Fruit fly (Drosophila melanogaster) whole organism, prepupa: ENCODE measurements around the gene Or71a.

Source experiments
- Blimp-1 ChIP-seq: fragments of 200-800 bp; sonication (Bioruptor generic); optimal IDR thresholded peaks from 3 replicates; lab custom pipeline; 2017; ENCODE audit warnings: missing biosample characterization, missing genetic modification characterization, mild to moderate bottlenecking, moderate library complexity, missing genetic modification reagents
- CG10631 ChIP-seq: fragments of 200-800 bp; sonication (Bioruptor generic); optimal IDR thresholded peaks from 2 replicates; lab custom pipeline; 2016; ENCODE audit warnings: missing biosample characterization, missing genetic modification characterization
- CG10669 ChIP-seq: fragments of 200-800 bp; sonication (Bioruptor generic); optimal IDR thresholded peaks from 3 replicates; lab custom pipeline; 2018; ENCODE audit warnings: missing biosample characterization, mild to moderate bottlenecking, missing genetic modification characterization, moderate library complexity
- CG11294 ChIP-seq: fragments of 200-800 bp; sonication (Bioruptor generic); IDR thresholded peaks from 2 replicates; pipeline ENCODE4 v1.3.6; 2022; ENCODE audit warnings: missing biosample characterization, missing genetic modification characterization
- CG11762 ChIP-seq: fragments of 200-800 bp; sonication (Bioruptor generic); optimal IDR thresholded peaks from 3 replicates; lab custom pipeline; 2016; ENCODE audit warnings: missing biosample characterization, missing genetic modification characterization; ENCODE audit not compliant: insufficient read depth
- CG15336 ChIP-seq: fragments of 200-800 bp; sonication (Bioruptor generic); IDR thresholded peaks from 2 replicates; pipeline ENCODE4 v1.3.6; 2022; ENCODE audit warnings: missing biosample characterization, missing genetic modification characterization
- CG16779 ChIP-seq: fragments of 200-800 bp; sonication (Bioruptor generic); optimal IDR thresholded peaks from 3 replicates; lab custom pipeline; 2017; ENCODE audit warnings: missing biosample characterization, mild to moderate bottlenecking, missing genetic modification characterization
- CG3032 ChIP-seq: fragments of 200-800 bp; optimal IDR thresholded peaks from 2 replicates; lab custom pipeline; 2019; ENCODE audit warnings: missing biosample characterization, mild to moderate bottlenecking, missing genetic modification characterization, moderate library complexity
- CG32006 ChIP-seq: fragments of 200-800 bp; sonication (Bioruptor generic); optimal IDR thresholded peaks from 3 replicates; lab custom pipeline; 2017; ENCODE audit warnings: missing biosample characterization, mild to moderate bottlenecking, missing genetic modification characterization
- CG34406 ChIP-seq: fragments of 200-800 bp; sonication (Bioruptor generic); optimal IDR thresholded peaks from 3 replicates; lab custom pipeline; 2016; ENCODE audit warnings: missing biosample characterization, missing genetic modification characterization
- CG3919 ChIP-seq: fragments of 200-800 bp; sonication (Bioruptor generic); optimal IDR thresholded peaks from 3 replicates; lab custom pipeline; 2016; ENCODE audit warnings: missing biosample characterization, missing genetic modification characterization
- CG4318 ChIP-seq: fragments of 200-800 bp; sonication (Bioruptor generic); optimal IDR thresholded peaks from 3 replicates; lab custom pipeline; 2017; ENCODE audit warnings: missing biosample characterization, mild to moderate bottlenecking, missing genetic modification characterization
- CG6163 ChIP-seq: fragments of 200-800 bp; sonication (Bioruptor generic); IDR thresholded peaks from 3 replicates; pipeline ENCODE4 v1.3.6; 2022; ENCODE audit warnings: missing biosample characterization, missing genetic modification characterization
- CG6808 ChIP-seq: fragments of 200-800 bp; sonication (Bioruptor generic); optimal IDR thresholded peaks from 3 replicates; lab custom pipeline; 2017; ENCODE audit warnings: missing biosample characterization, missing genetic modification characterization, mild to moderate bottlenecking, moderate library complexity, missing genetic modification reagents
- CG6854 ChIP-seq: fragments of 200-800 bp; sonication (Bioruptor generic); optimal IDR thresholded peaks from 2 replicates; lab custom pipeline; 2017; ENCODE audit warnings: missing biosample characterization, mild to moderate bottlenecking, missing genetic modification characterization
- CG8119 ChIP-seq: fragments of 200-800 bp; sonication (Bioruptor generic); IDR thresholded peaks from 3 replicates; pipeline ENCODE4 v1.3.6; 2022; ENCODE audit warnings: missing biosample characterization, missing genetic modification characterization
- CG8319 ChIP-seq: fragments of 200-800 bp; sonication (Bioruptor generic); optimal IDR thresholded peaks from 3 replicates; lab custom pipeline; 2016; ENCODE audit warnings: missing biosample characterization, missing genetic modification characterization
- CG8632 ChIP-seq: fragments of 200-800 bp; sonication (Bioruptor generic); optimal IDR thresholded peaks from 3 replicates; lab custom pipeline; 2016; ENCODE audit warnings: missing biosample characterization, missing genetic modification characterization
- CG9139 ChIP-seq: fragments of 200-800 bp; sonication (Bioruptor generic); optimal IDR thresholded peaks from 3 replicates; lab custom pipeline; 2017; ENCODE audit warnings: missing biosample characterization, mild to moderate bottlenecking, missing genetic modification characterization
- Eip75B ChIP-seq: fragments of 200-800 bp; sonication (Bioruptor generic); optimal IDR thresholded peaks from 3 replicates; lab custom pipeline; 2016; ENCODE audit warnings: missing biosample characterization, missing genetic modification characterization
- Eip78C ChIP-seq: fragments of 200-800 bp; sonication (Bioruptor generic); peaks from one replicate; lab custom pipeline; 2016; ENCODE audit warnings: missing biosample characterization, missing genetic modification characterization
- Eip93F ChIP-seq: fragments of 200-800 bp; sonication (Bioruptor generic); optimal IDR thresholded peaks from 2 replicates; lab custom pipeline; 2016; ENCODE audit warnings: missing biosample characterization, mild to moderate bottlenecking, missing genetic modification characterization
- Ets21C ChIP-seq: fragments of 200-800 bp; sonication (Bioruptor generic); optimal IDR thresholded peaks from 3 replicates; lab custom pipeline; 2016; ENCODE audit warnings: missing biosample characterization, missing genetic modification characterization
- Gug ChIP-seq: fragments of 200-800 bp; sonication (Bioruptor generic); IDR thresholded peaks from 2 replicates; pipeline ENCODE4 v1.3.6; 2022; ENCODE audit warnings: missing biosample characterization, missing genetic modification characterization
- Hr38 ChIP-seq: sonication (Bioruptor generic); optimal IDR thresholded peaks from 2 replicates; lab custom pipeline; 2016; ENCODE audit warnings: missing biosample characterization, missing genetic modification characterization
- Hr4 ChIP-seq: fragments of 200-800 bp; sonication (Bioruptor generic); optimal IDR thresholded peaks from 3 replicates; lab custom pipeline; 2016; ENCODE audit warnings: missing biosample characterization, missing genetic modification characterization
- Lpt ChIP-seq: fragments of 200-800 bp; sonication (Bioruptor generic); optimal IDR thresholded peaks from 3 replicates; lab custom pipeline; 2016; ENCODE audit warnings: missing biosample characterization, missing genetic modification characterization
- Met ChIP-seq: fragments of 200-800 bp; sonication (Bioruptor generic); optimal IDR thresholded peaks from 3 replicates; lab custom pipeline; 2016; ENCODE audit warnings: missing biosample characterization, missing genetic modification characterization
- OdsH ChIP-seq: fragments of 200-800 bp; sonication (Bioruptor generic); optimal IDR thresholded peaks from 3 replicates; lab custom pipeline; 2016; ENCODE audit warnings: missing biosample characterization, missing genetic modification characterization
- Smox ChIP-seq: fragments of 200-800 bp; sonication (Bioruptor generic); optimal IDR thresholded peaks from 3 replicates; lab custom pipeline; 2016; ENCODE audit warnings: missing biosample characterization, missing genetic modification characterization
- Sox102F ChIP-seq: fragments of 200-800 bp; sonication (Bioruptor generic); optimal IDR thresholded peaks from 2 replicates; lab custom pipeline; 2016; ENCODE audit warnings: missing biosample characterization, mild to moderate bottlenecking, missing genetic modification characterization
- Sox15 ChIP-seq: fragments of 200-800 bp; sonication (Bioruptor generic); optimal IDR thresholded peaks from 3 replicates; lab custom pipeline; 2016; ENCODE audit warnings: missing biosample characterization, missing genetic modification characterization
- achi ChIP-seq: fragments of 200-800 bp; sonication (Bioruptor generic); optimal IDR thresholded peaks from 3 replicates; lab custom pipeline; 2016; ENCODE audit warnings: missing biosample characterization, missing genetic modification characterization
- acj6 ChIP-seq: fragments of 200-800 bp; sonication (Bioruptor generic); optimal IDR thresholded peaks from 3 replicates; lab custom pipeline; 2016; ENCODE audit warnings: missing biosample characterization, missing genetic modification characterization
- cyc ChIP-seq: fragments of 200-800 bp; sonication (Bioruptor generic); optimal IDR thresholded peaks from 3 replicates; lab custom pipeline; 2016; ENCODE audit warnings: missing biosample characterization, missing genetic modification characterization
- dsx ChIP-seq: fragments of 200-800 bp; optimal IDR thresholded peaks from 3 replicates; lab custom pipeline; 2019; ENCODE audit warnings: missing biosample characterization, mild to moderate bottlenecking, missing genetic modification characterization, moderate library complexity; ENCODE audit not compliant: poor library complexity, severe bottlenecking
- eg ChIP-seq: fragments of 200-800 bp; sonication (Bioruptor generic); IDR thresholded peaks from 3 replicates; pipeline ENCODE4 v1.3.6; 2022; ENCODE audit warnings: missing biosample characterization, missing genetic modification characterization
- fkh ChIP-seq: fragments of 200-800 bp; sonication (Bioruptor generic); optimal IDR thresholded peaks from 3 replicates; lab custom pipeline; 2017; ENCODE audit warnings: missing biosample characterization, mild to moderate bottlenecking, missing genetic modification characterization, moderate library complexity
- net ChIP-seq: fragments of 200-800 bp; sonication (Bioruptor generic); optimal IDR thresholded peaks from 3 replicates; lab custom pipeline; 2016; ENCODE audit warnings: missing biosample characterization, missing genetic modification characterization
- pdm3 ChIP-seq: fragments of 200-800 bp; sonication (Bioruptor generic); optimal IDR thresholded peaks from 3 replicates; lab custom pipeline; 2016; ENCODE audit warnings: missing biosample characterization, missing genetic modification characterization
- salr ChIP-seq, 2 experiments: fragments of 200-800 bp; sonication (Bioruptor generic); optimal IDR thresholded peaks; 3 replicates each; lab custom pipeline; 2016 to 2018; ENCODE audit warnings: missing biosample characterization in 2 of 2, missing genetic modification characterization in 2 of 2, mild to moderate bottlenecking in 1 of 2
- spab ChIP-seq: fragments of 200-800 bp; sonication (Bioruptor generic); optimal IDR thresholded peaks from 2 replicates; lab custom pipeline; 2017; ENCODE audit warnings: missing biosample characterization, mild to moderate bottlenecking, missing genetic modification characterization, missing genetic modification reagents
- ss ChIP-seq, 2 experiments: fragments of 200-800 bp; sonication (Bioruptor generic); optimal IDR thresholded peaks; 2 replicates in 1 of 2; 3 replicates in 1 of 2; lab custom pipeline; 2017 to 2018; ENCODE audit warnings: mild to moderate bottlenecking in 2 of 2, missing biosample characterization in 2 of 2, missing genetic modification characterization in 2 of 2, moderate library complexity in 1 of 2
- topi ChIP-seq: fragments of 200-800 bp; sonication (Bioruptor generic); optimal IDR thresholded peaks from 3 replicates; lab custom pipeline; 2016; ENCODE audit warnings: missing biosample characterization, missing genetic modification characterization
- vri ChIP-seq: fragments of 200-800 bp; sonication (Bioruptor generic); optimal IDR thresholded peaks from 3 replicates; lab custom pipeline; 2016; ENCODE audit warnings: missing biosample characterization, mild to moderate bottlenecking, missing genetic modification characterization

The Or71a gene

dm6 chr3L:15104849-15105555, 26.8 kb upstream of the Or71a start (continued):
- TF ChIP-seq dsx (GFP tag; lab: Kevin White, UChicago), result peak; percentile 87
- TF ChIP-seq CG8319 (GFP tag; lab: Kevin White, UChicago), result peak; percentile 80
- peak; percentile 92 for TF ChIP-seq Ets21C (GFP tag; lab: Kevin White, UChicago)
- TF ChIP-seq vri, result peak; percentile 83
- TF ChIP-seq CG4318 (GFP tag; lab: Kevin White, UChicago), result peak; percentile 93
- TF ChIP-seq Gug (GFP tag; lab: Robert Waterston, UW), result peak; percentile 87
- TF ChIP-seq Hr38 (GFP tag; lab: Kevin White, UChicago), result peak; percentile 17
- peak; percentile 92 for TF ChIP-seq Smox
- TF ChIP-seq Hr4 (GFP tag; lab: Kevin White, UChicago), result peak; percentile 97
- peak; percentile 95 for TF ChIP-seq OdsH
- TF ChIP-seq Eip93F (GFP tag; lab: Kevin White, UChicago), result peak; percentile 88
- peak; percentile 91 for TF ChIP-seq CG6808 (GFP tag; lab: Kevin White, UChicago)
- peak; percentile 92 for TF ChIP-seq cyc (GFP tag; lab: Kevin White, UChicago)
- TF ChIP-seq CG8119 (GFP tag; lab: Robert Waterston, UW), result peak; percentile 95
- TF ChIP-seq fkh (GFP tag; lab: Kevin White, UChicago), result no peak
- TF ChIP-seq ss (GFP tag; optimal IDR thresholded peaks at IDR 0.05; lab: Kevin White, UChicago), result peak; percentile 68 to 92
- peak; percentile 94 for TF ChIP-seq acj6 (GFP tag; lab: Kevin White, UChicago)
- TF ChIP-seq Lpt (GFP tag; lab: Kevin White, UChicago), result peak; percentile 79
- peak; percentile 85 for TF ChIP-seq CG16779 (tag; lab: Kevin White, UChicago)

- peak; percentile 42 for TF ChIP-seq net (GFP tag; lab: Kevin White, UChicago)
- TF ChIP-seq CG8632, result no peak
- TF ChIP-seq Blimp-1 (GFP tag; lab: Kevin White, UChicago), result peak; percentile 2
- no peak for TF ChIP-seq pdm3
- peak in 1 of 2 experiments; percentile 1 for TF ChIP-seq salr (GFP tag; optimal IDR thresholded peaks at IDR 0.05; lab: Kevin White, UChicago)
- TF ChIP-seq CG10631 (GFP tag; lab: Kevin White, UChicago), result no peak
- no peak for TF ChIP-seq fkh (GFP tag; lab: Kevin White, UChicago)
- no peak for TF ChIP-seq Sox102F (GFP tag; lab: Kevin White, UChicago)
- TF ChIP-seq CG3032, result peak; percentile 2
- no peak for TF ChIP-seq topi (GFP tag; lab: Kevin White, UChicago)
- no peak for TF ChIP-seq Eip93F (GFP tag; lab: Kevin White, UChicago)
- peak; percentile 99 for TF ChIP-seq CG6854 (GFP tag; lab: Kevin White, UChicago)
- peak; percentile 17 for TF ChIP-seq Met (GFP tag; lab: Kevin White, UChicago)
- TF ChIP-seq achi (GFP tag; lab: Kevin White, UChicago), result no peak
- TF ChIP-seq CG15336, result no peak
- no peak for TF ChIP-seq CG11294 (GFP tag; lab: Robert Waterston, UW)
- peak; percentile 10 for TF ChIP-seq Eip75B (GFP tag; lab: Kevin White, UChicago)
- TF ChIP-seq OdsH, result no peak
- no peak for TF ChIP-seq spab (GFP tag; lab: Kevin White, UChicago)
- no peak for TF ChIP-seq vri
- TF ChIP-seq CG8319 (GFP tag; lab: Kevin White, UChicago), result no peak
- TF ChIP-seq Eip78C (GFP tag; lab: Kevin White, UChicago), result peak; percentile 49
- TF ChIP-seq dsx (GFP tag; lab: Kevin White, UChicago), result no peak
- no peak for TF ChIP-seq CG3919 (GFP tag; lab: Kevin White, UChicago)
- no peak for TF ChIP-seq Sox15 (GFP tag; lab: Kevin White, UChicago)
- peak; percentile 17; the same call in 1 of the 3 replicates for TF ChIP-seq CG6163 (GFP tag; lab: Robert Waterston, UW)
- no peak for TF ChIP-seq CG32006 (GFP tag; lab: Kevin White, UChicago)
- peak; percentile 37 for TF ChIP-seq Lpt (GFP tag; lab: Kevin White, UChicago)
- no peak for TF ChIP-seq CG11762 (GFP tag; lab: Kevin White, UChicago)
- peak; percentile 10 for TF ChIP-seq CG34406 (GFP tag; lab: Kevin White, UChicago)
- no peak for TF ChIP-seq CG10669 (GFP tag; lab: Kevin White, UChicago)
- TF ChIP-seq eg (GFP tag; lab: Robert Waterston, UW), result 0 out of 3 replicates have a peak, but pooled peaks have one; percentile 30
- TF ChIP-seq CG9139 (GFP tag; lab: Kevin White, UChicago), result peak; percentile 8
- no peak for TF ChIP-seq cyc (GFP tag; lab: Kevin White, UChicago)
- TF ChIP-seq ss (GFP tag; optimal IDR thresholded peaks at IDR 0.05; lab: Kevin White, UChicago), result peak; percentile 26 to 76
These were observed 26.0 kb upstream of the Or71a start for dm6 chr3L:15103988-15104848.
